Fruit fly (Drosophila melanogaster) whole organism, embryonic: ENCODE data around the gene CG15473.
A peak's percentile ranks its signal among the peaks of the same experiment; 100 is the strongest.

Experiments used
- Atf3 ChIP-seq: fragments of 200-800 bp; sonication (Bioruptor generic); optimal IDR thresholded peaks from 3 replicates; lab custom pipeline; 2016; ENCODE audit warnings: missing biosample characterization, missing genetic modification characterization
- CG10267 ChIP-seq: fragments of 200-800 bp; sonication (Bioruptor generic); optimal IDR thresholded peaks from 2 replicates; lab custom pipeline; 2018; ENCODE audit warnings: missing biosample characterization, mild to moderate bottlenecking, missing genetic modification characterization, moderate library complexity
- CG10979 ChIP-seq: fragments of 200-800 bp; sonication (Bioruptor generic); optimal IDR thresholded peaks from 2 replicates; lab custom pipeline; 2018; ENCODE audit warnings: missing biosample characterization, mild to moderate bottlenecking, missing genetic modification characterization, moderate library complexity
- CG13123 ChIP-seq: fragments of 200-800 bp; sonication (Bioruptor generic); optimal IDR thresholded peaks from 2 replicates; lab custom pipeline; 2016; ENCODE audit warnings: missing biosample characterization, missing genetic modification characterization
- CG13624 ChIP-seq: fragments of 200-800 bp; sonication (Bioruptor generic); optimal IDR thresholded peaks from 2 replicates; lab custom pipeline; 2016; ENCODE audit warnings: missing biosample characterization, missing genetic modification characterization
- CG15269 ChIP-seq: fragments of 200-800 bp; sonication (Bioruptor generic); optimal IDR thresholded peaks from 2 replicates; lab custom pipeline; 2018; ENCODE audit warnings: missing biosample characterization, mild to moderate bottlenecking, missing genetic modification characterization, moderate library complexity
- CG3838 ChIP-seq: fragments of 200-800 bp; sonication (Bioruptor generic); optimal IDR thresholded peaks from 3 replicates; lab custom pipeline; 2016; ENCODE audit warnings: missing biosample characterization, missing genetic modification characterization
- CG3995 ChIP-seq: fragments of 200-800 bp; sonication (Bioruptor generic); optimal IDR thresholded peaks from 3 replicates; lab custom pipeline; 2016; ENCODE audit warnings: missing biosample characterization, missing genetic modification characterization
- CG4282 ChIP-seq: fragments of 200-800 bp; sonication (Bioruptor generic); optimal IDR thresholded peaks from 2 replicates; lab custom pipeline; 2016; ENCODE audit warnings: missing biosample characterization, missing genetic modification characterization
- CG43689 ChIP-seq: fragments of 200-800 bp; sonication (Bioruptor generic); IDR thresholded peaks from 2 replicates; pipeline ENCODE4 v1.3.6; 2022; ENCODE audit warnings: missing biosample characterization, missing genetic modification characterization
- CG5953 ChIP-seq: fragments of 200-800 bp; sonication (Bioruptor generic); IDR thresholded peaks from 2 replicates; pipeline ENCODE4 v1.3.6; 2022; ENCODE audit warnings: missing biosample characterization, missing genetic modification characterization
- CG7786 ChIP-seq: fragments of 200-800 bp; sonication (Bioruptor generic); optimal IDR thresholded peaks from 2 replicates; lab custom pipeline; 2016; ENCODE audit warnings: missing biosample characterization, missing genetic modification characterization
- CG7963 ChIP-seq: fragments of 200-800 bp; sonication (Bioruptor generic); IDR thresholded peaks from 3 replicates; pipeline ENCODE4 v1.3.6; 2022; ENCODE audit warnings: missing biosample characterization, missing genetic modification characterization; ENCODE audit not compliant: partially characterized antibody
- CG8290 ChIP-seq, 3 experiments: fragments of 200-800 bp; sonication (Bioruptor generic); optimal IDR thresholded peaks; 2 replicates each; lab custom pipeline; 2016 to 2019; ENCODE audit warnings: missing biosample characterization in 3 of 3, missing genetic modification characterization in 3 of 3, mild to moderate bottlenecking in 2 of 3, moderate library complexity in 1 of 3
- CG8388 ChIP-seq: fragments of 200-800 bp; sonication (Bioruptor generic); optimal IDR thresholded peaks from 2 replicates; lab custom pipeline; 2019; ENCODE audit warnings: missing biosample characterization, mild to moderate bottlenecking, missing genetic modification characterization, moderate library complexity
- CG8924 ChIP-seq: fragments of 200-800 bp; optimal IDR thresholded peaks from 3 replicates; lab custom pipeline; 2019; ENCODE audit warnings: missing biosample characterization, mild to moderate bottlenecking, missing genetic modification characterization, moderate library complexity
- HHEX ChIP-seq: fragments of 200-800 bp; sonication (Bioruptor generic); optimal IDR thresholded peaks from 3 replicates; lab custom pipeline; 2017; ENCODE audit warnings: missing biosample characterization, mild to moderate bottlenecking, missing genetic modification characterization, missing genetic modification reagents
- Hmx ChIP-seq: fragments of 200-800 bp; sonication (Bioruptor generic); optimal IDR thresholded peaks from 2 replicates; lab custom pipeline; 2016; ENCODE audit warnings: missing biosample characterization, missing genetic modification characterization
- Hr51 ChIP-seq, 2 experiments: fragments of 200-800 bp; sonication (Bioruptor generic); optimal IDR thresholded peaks; 2 replicates in 1 of 2; 3 replicates in 1 of 2; lab custom pipeline; 2016 to 2018; ENCODE audit warnings: missing biosample characterization in 2 of 2, missing genetic modification characterization in 2 of 2, mild to moderate bottlenecking in 1 of 2, moderate library complexity in 1 of 2
- Hr78 ChIP-seq, 2 experiments: fragments of 200-800 bp in 1 of 2; fragments of >200 bp in 1 of 2; sonication (Bioruptor generic) in 1 of 2; optimal IDR thresholded peaks; 2 replicates each; lab custom pipeline; 2017 to 2019; ENCODE audit warnings: missing biosample characterization in 2 of 2, missing genetic modification characterization in 2 of 2, mild to moderate bottlenecking in 1 of 2, moderate library complexity in 1 of 2
- Jarid2 ChIP-seq: fragments of 200-800 bp; sonication (Bioruptor generic); optimal IDR thresholded peaks from 3 replicates; lab custom pipeline; 2017; ENCODE audit warnings: mild to moderate bottlenecking, missing biosample characterization, missing genetic modification reagents, missing genetic modification characterization
- Oli ChIP-seq: fragments of 200-800 bp; sonication (Bioruptor generic); optimal IDR thresholded peaks from 2 replicates; lab custom pipeline; 2018; ENCODE audit warnings: missing biosample characterization, mild to moderate bottlenecking, missing genetic modification characterization, moderate library complexity
- Six4 ChIP-seq: fragments of 200-800 bp; sonication (Bioruptor generic); optimal IDR thresholded peaks from 2 replicates; lab custom pipeline; 2016; ENCODE audit warnings: missing biosample characterization, missing genetic modification characterization
- Sry-δ ChIP-seq: fragments of 200-800 bp; sonication (Bioruptor generic); optimal IDR thresholded peaks from 2 replicates; lab custom pipeline; 2016; ENCODE audit warnings: missing biosample characterization, missing genetic modification characterization
- Trl ChIP-seq, 3 experiments: fragments of >200 bp in 2 of 3; fragments of 200-800 bp in 1 of 3; sonication (Bioruptor generic) in 1 of 3; optimal IDR thresholded peaks; 2 replicates in 1 of 3; 3 replicates in 2 of 3; lab custom pipeline; 2016 to 2017; ENCODE audit warnings: missing biosample characterization in 1 of 3, missing genetic modification characterization in 1 of 3
- bbx ChIP-seq: fragments of 200-800 bp; sonication (Bioruptor generic); IDR thresholded peaks from 2 replicates; pipeline ENCODE4 v1.3.6; 2022; ENCODE audit warnings: missing biosample characterization, missing genetic modification characterization; ENCODE audit not compliant: partially characterized antibody
- bowl ChIP-seq: fragments of 200-800 bp; sonication (Bioruptor generic); IDR thresholded peaks from 2 replicates; pipeline ENCODE4 v1.3.6; 2022; ENCODE audit warnings: missing biosample characterization, missing genetic modification characterization
- br ChIP-seq: fragments of >200 bp; optimal IDR thresholded peaks from 2 replicates; lab custom pipeline; 2017
- danr ChIP-seq: fragments of 200-800 bp; sonication (Bioruptor generic); IDR thresholded peaks from 2 replicates; pipeline ENCODE4 v1.3.6; 2022; ENCODE audit warnings: missing biosample characterization, missing genetic modification characterization
- dm ChIP-seq: fragments of 200-800 bp; sonication (Bioruptor generic); optimal IDR thresholded peaks from 3 replicates; lab custom pipeline; 2016; ENCODE audit warnings: missing biosample characterization, missing genetic modification characterization
- dmrt11E ChIP-seq: fragments of 200-800 bp; sonication (Bioruptor generic); optimal IDR thresholded peaks from 3 replicates; lab custom pipeline; 2018; ENCODE audit warnings: missing biosample characterization, mild to moderate bottlenecking, missing genetic modification characterization, moderate library complexity
- dpn ChIP-seq, 2 experiments: fragments of 200-800 bp; sonication (Bioruptor generic); optimal IDR thresholded peaks; 3 replicates each; lab custom pipeline; 2016; ENCODE audit warnings: missing biosample characterization in 2 of 2, missing genetic modification characterization in 2 of 2
- en ChIP-seq: fragments of 200-800 bp; sonication (Bioruptor generic); optimal IDR thresholded peaks from 2 replicates; lab custom pipeline; 2016; ENCODE audit warnings: missing biosample characterization, missing genetic modification characterization
- fd64A ChIP-seq: fragments of 200-800 bp; sonication (Bioruptor generic); optimal IDR thresholded peaks from 3 replicates; lab custom pipeline; 2018; ENCODE audit warnings: missing biosample characterization, mild to moderate bottlenecking, missing genetic modification characterization
- fu2 ChIP-seq: fragments of 200-800 bp; sonication (Bioruptor generic); optimal IDR thresholded peaks from 2 replicates; lab custom pipeline; 2016; ENCODE audit warnings: missing biosample characterization, missing genetic modification characterization
- gem ChIP-seq: fragments of 200-800 bp; sonication (Bioruptor generic); optimal IDR thresholded peaks from 2 replicates; lab custom pipeline; 2019; ENCODE audit warnings: missing biosample characterization, mild to moderate bottlenecking, missing genetic modification characterization, moderate library complexity
- gro ChIP-seq: fragments of 200-800 bp; sonication (Bioruptor generic); optimal IDR thresholded peaks from 2 replicates; lab custom pipeline; 2016; ENCODE audit warnings: missing biosample characterization, missing genetic modification characterization
- inv ChIP-seq: fragments of 200-800 bp; sonication (Bioruptor generic); IDR thresholded peaks from 2 replicates; pipeline ENCODE4 v1.3.6; 2022; ENCODE audit warnings: missing biosample characterization, missing genetic modification characterization; ENCODE audit not compliant: partially characterized antibody
- mam ChIP-seq: fragments of 200-800 bp; sonication (Bioruptor generic); optimal IDR thresholded peaks from 3 replicates; lab custom pipeline; 2016; ENCODE audit warnings: missing biosample characterization, missing genetic modification characterization
- nau ChIP-seq: fragments of 200-800 bp; sonication (Bioruptor generic); optimal IDR thresholded peaks from 3 replicates; lab custom pipeline; 2017; ENCODE audit warnings: missing biosample characterization, mild to moderate bottlenecking, missing genetic modification characterization, missing genetic modification reagents
- pzg ChIP-seq: fragments of 200-800 bp; sonication (Bioruptor generic); optimal IDR thresholded peaks from 3 replicates; lab custom pipeline; 2018; ENCODE audit warnings: missing biosample characterization, mild to moderate bottlenecking, missing genetic modification characterization, moderate library complexity
- ranshi ChIP-seq: fragments of 200-800 bp; sonication (Bioruptor generic); IDR thresholded peaks from 2 replicates; pipeline ENCODE4 v1.3.6; 2022; ENCODE audit warnings: missing biosample characterization, missing genetic modification characterization
- salm ChIP-seq: fragments of 200-800 bp; sonication (Bioruptor generic); optimal IDR thresholded peaks from 2 replicates; lab custom pipeline; 2018; ENCODE audit warnings: missing biosample characterization, mild to moderate bottlenecking, missing genetic modification characterization
- slbo ChIP-seq: fragments of 200-800 bp; sonication (Bioruptor generic); IDR thresholded peaks from 2 replicates; pipeline ENCODE4 v1.3.6; 2022; ENCODE audit warnings: missing biosample characterization, missing genetic modification characterization
- sob ChIP-seq: fragments of 200-800 bp; sonication (Bioruptor generic); IDR thresholded peaks from 2 replicates; pipeline ENCODE4 v1.3.6; 2022; ENCODE audit warnings: missing biosample characterization, missing genetic modification characterization
- sr ChIP-seq: fragments of 200-800 bp; sonication (Bioruptor generic); IDR thresholded peaks from 3 replicates; pipeline ENCODE4 v1.3.6; 2022; ENCODE audit warnings: missing biosample characterization, missing genetic modification characterization
- tgo ChIP-seq: fragments of 200-800 bp; sonication (Bioruptor generic); IDR thresholded peaks from 3 replicates; pipeline ENCODE4 v1.3.6; 2022; ENCODE audit warnings: missing biosample characterization, missing genetic modification characterization
- toy ChIP-seq: fragments of 200-800 bp; sonication (Bioruptor generic); IDR thresholded peaks from 2 replicates; pipeline ENCODE4 v1.3.6; 2022; ENCODE audit warnings: missing biosample characterization, missing genetic modification characterization
- zf30C ChIP-seq: fragments of 200-800 bp; sonication (Bioruptor generic); optimal IDR thresholded peaks from 3 replicates; lab custom pipeline; 2018; ENCODE audit warnings: missing biosample characterization, mild to moderate bottlenecking, missing genetic modification characterization

The CG15473 gene

DNA sequence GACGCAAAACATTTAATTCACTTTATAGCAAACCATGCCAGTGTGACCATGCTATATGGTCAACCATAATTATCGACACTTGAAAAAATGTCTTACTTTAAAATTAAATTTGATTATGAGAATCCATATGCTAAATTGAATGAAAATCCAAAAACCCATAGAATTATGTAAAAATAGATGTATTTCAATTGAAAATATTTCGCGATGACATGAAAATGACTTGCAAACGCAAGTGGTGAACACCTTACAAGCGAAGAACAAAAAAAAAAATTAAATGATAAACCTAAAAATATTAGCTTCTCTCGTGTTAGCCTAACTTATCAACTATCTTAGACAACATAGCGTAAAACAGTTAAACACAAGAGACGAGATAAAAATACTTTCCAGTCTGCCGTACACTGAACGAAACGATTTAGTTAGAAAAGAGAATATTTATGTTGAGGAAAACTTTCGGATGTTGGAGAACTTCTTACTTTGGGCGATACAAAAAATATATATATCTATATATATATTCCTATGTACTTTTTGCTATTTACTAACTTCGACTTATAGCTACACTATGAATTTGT lies 25.6 kb upstream of the CG15473 start (continued):
- TF ChIP-seq CG8388 (GFP tag; lab: Kevin White, UChicago) (peak; percentile 53), CG7963 (no peak), nau (GFP tag; lab: Kevin White, UChicago) (peak; percentile 10), gem (peak; percentile 78), dm (GFP tag; lab: Kevin White, UChicago) (no peak), Six4 (GFP tag; lab: Kevin White, UChicago) (no peak), bowl (GFP tag; lab: Robert Waterston, UW) (peak; percentile 38; the same call in 1 of the 2 replicates), Jarid2 (GFP tag; lab: Kevin White, UChicago) (no peak), sob (GFP tag; lab: Robert Waterston, UW) (peak; percentile 42; the same call in 1 of the 2 replicates), CG3838 (GFP tag; lab: Kevin White, UChicago) (no peak), Hr78 (GFP tag; optimal IDR thresholded peaks at IDR 0.05; lab: Kevin White, UChicago) (no peak), zf30C (GFP tag; lab: Kevin White, UChicago) (peak; percentile 90), dpn (GFP tag; optimal IDR thresholded peaks at IDR 0.05; lab: Kevin White, UChicago) (peak; percentile 47 to 60), Oli (tag; lab: Kevin White, UChicago) (peak; percentile 67), fu2 (GFP tag; lab: Kevin White, UChicago) (peak; percentile 46), CG8924 (tag; lab: Kevin White, UChicago) (peak; percentile 57), Hr51 (GFP tag; optimal IDR thresholded peaks at IDR 0.05; lab: Kevin White, UChicago) (peak; percentile 45 to 66), CG13624 (peak; percentile 2), CG10267 (tag; lab: Kevin White, UChicago) (peak; percentile 54), en (GFP tag; lab: Kevin White, UChicago) (no peak), CG15269 (peak; percentile 63), Atf3 (GFP tag; lab: Kevin White, UChicago) (peak; percentile 29), CG7786 (GFP tag; lab: Kevin White, UChicago) (peak; percentile 35), mam (GFP tag; lab: Kevin White, UChicago) (peak; percentile 55), CG3995 (GFP tag; lab: Kevin White, UChicago) (no peak), inv (GFP tag; lab: Robert Waterston, UW) (no peak), CG5953 (GFP tag; lab: Robert Waterston, UW) (no peak), fd64A (GFP tag; lab: Kevin White, UChicago) (peak; percentile 12), tgo (GFP tag; lab: Robert Waterston, UW) (peak; percentile 51; the same call in 2 of the 3 replicates), sr (no peak), toy (GFP tag; lab: Robert Waterston, UW) (no peak), gro (GFP tag; lab: Kevin White, UChicago) (peak; percentile 24), CG4282 (GFP tag; lab: Kevin White, UChicago) (no peak), ranshi (GFP tag; lab: Robert Waterston, UW) (peak; percentile 66; the same call in 1 of the 2 replicates), salm (peak; percentile 33), slbo (GFP tag; lab: Robert Waterston, UW) (peak; percentile 66), HHEX (peak; percentile 26), CG13123 (GFP tag; lab: Kevin White, UChicago) (no peak), Hmx (GFP tag; lab: Kevin White, UChicago) (peak; percentile 43), CG8290 (GFP tag; optimal IDR thresholded peaks at IDR 0.05; lab: Kevin White, UChicago) (peak; percentile 23), CG8290 (tag; optimal IDR thresholded peaks at IDR 0.05; lab: Kevin White, UChicago) (no peak), CG10979 (tag; lab: Kevin White, UChicago) (peak; percentile 51), br (no peak), Sry-δ (peak; percentile 20), CG43689 (no peak), pzg (peak; percentile 33), dmrt11E (tag; lab: Kevin White, UChicago) (peak; percentile 50), Trl (optimal IDR thresholded peaks at IDR 0.05; lab: Kevin White, UChicago) (no peak), Trl (GFP tag; optimal IDR thresholded peaks at IDR 0.05; lab: Kevin White, UChicago) (peak; percentile 4), danr (GFP tag; lab: Robert Waterston, UW) (0 out of 2 replicates have a peak, but pooled peaks have one; percentile 6), bbx (no peak)
